Worm (Caenorhabditis elegans) whole organism, early embryonic: ENCODE data around the gene mtm-6.
A peak's percentile ranks its signal among the peaks of the same experiment; 100 is the strongest.

ENCODE experiments used
- F13C5.2 ChIP-seq: sonication (generic microtip); optimal IDR thresholded peaks from 2 replicates; lab custom pipeline; 2017; ENCODE audit warnings: mild to moderate bottlenecking, missing genetic modification characterization, inconsistent platforms, missing compliant biosample characterization
- aly-1 ChIP-seq: sonication (generic microtip); optimal IDR thresholded peaks from 2 replicates; lab custom pipeline; 2016; ENCODE audit warnings: missing genetic modification characterization, missing compliant biosample characterization
- ama-1 ChIP-seq: fragments of 150-350 bp; optimal IDR thresholded peaks from 2 replicates; lab custom pipeline; 2014
- flt-1 ChIP-seq: fragments of 200-800 bp; sonication (Bioruptor generic); IDR thresholded peaks from 2 replicates; pipeline ENCODE4 v1.3.6; 2022; ENCODE audit warnings: missing genetic modification characterization, missing compliant biosample characterization
- hmbx-1 ChIP-seq: sonication (generic microtip); optimal IDR thresholded peaks from 2 replicates; lab custom pipeline; 2016; ENCODE audit warnings: mild to moderate bottlenecking, missing genetic modification characterization, missing compliant biosample characterization
- hmg-4 ChIP-seq: fragments of 200-800 bp; sonication (Bioruptor generic); optimal IDR thresholded peaks from 2 replicates; lab custom pipeline; 2018; ENCODE audit warnings: mild to moderate bottlenecking, missing genetic modification characterization, missing compliant biosample characterization
- scrt-1 ChIP-seq: fragments of 200-800 bp; sonication (Bioruptor generic); IDR thresholded peaks from 2 replicates; pipeline ENCODE4 v1.3.6; 2022; ENCODE audit warnings: missing genetic modification characterization, missing compliant biosample characterization
- tbx-11 ChIP-seq: fragments of 200-800 bp; sonication (Bioruptor generic); IDR thresholded peaks from 2 replicates; pipeline ENCODE4 v1.3.6; 2022; ENCODE audit warnings: missing genetic modification characterization, missing compliant biosample characterization

DNA sequence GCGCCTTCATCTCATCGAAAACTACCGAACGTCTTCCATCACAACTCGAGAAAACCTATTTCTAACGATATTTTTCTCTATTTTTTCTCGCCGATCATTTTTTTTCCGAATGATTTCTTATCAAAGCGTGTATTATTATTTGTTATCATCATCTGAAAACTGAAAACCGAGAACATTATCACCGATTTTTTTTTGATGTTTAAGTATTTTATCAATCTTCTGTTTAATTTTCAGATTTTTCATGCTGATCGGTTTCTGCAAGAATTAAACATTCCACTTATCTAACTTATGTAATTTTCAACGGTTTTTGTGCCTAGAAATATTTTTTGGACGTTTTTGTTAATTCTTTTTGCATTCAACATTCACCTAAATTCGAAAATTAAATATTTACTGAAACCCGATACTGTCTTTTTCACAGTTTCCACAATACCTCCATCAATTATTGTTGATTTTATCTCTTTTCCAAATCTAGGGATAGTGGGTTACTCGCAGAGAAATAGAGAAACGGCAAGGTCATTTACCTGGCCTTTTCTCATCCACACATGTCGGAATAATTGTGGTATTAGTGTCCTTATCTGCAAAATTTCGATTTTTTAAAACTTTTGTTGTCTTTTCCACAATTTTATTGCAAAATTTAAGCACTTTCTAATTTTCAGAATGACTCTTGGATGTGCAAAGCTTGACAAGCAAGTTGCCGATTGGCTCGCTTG lies 48.0 kb upstream of the mtm-6 start, which contains the start of gene pgm-2:
- TF ChIP-seq hmg-4 (GFP tag; lab: Kevin White, UChicago) (no peak), F13C5.2 (tag; lab: Kevin White, UChicago) (no peak), ama-1 (lab: Kevin White, UChicago) (peak; percentile 32), flt-1 (GFP tag; lab: Robert Waterston, UW) (no peak), scrt-1 (GFP tag; lab: Robert Waterston, UW) (no peak), hmbx-1 (tag; lab: Kevin White, UChicago) (no peak), aly-1 (peak; percentile 12), tbx-11 (GFP tag; lab: Robert Waterston, UW) (no peak)
